Worm (Caenorhabditis elegans) whole organism, L2 larva: ENCODE results near the gene sqst-4.
A peak's percentile ranks its signal among the peaks of the same experiment; 100 is the strongest.
"Not testable (repeated sequence)": the region's sequence is repeated elsewhere in the genome, so short reads cannot be mapped to it uniquely, and the experiment has no call there.

ENCODE experiments used
- C34F6.9 ChIP-seq: fragments of 150-350 bp; optimal IDR thresholded peaks from 2 replicates; lab custom pipeline; 2014; ENCODE audit warnings: missing biosample characterization, missing genetic modification characterization
- F13H6.1 ChIP-seq: sonication (generic microtip); optimal IDR thresholded peaks from 2 replicates; lab custom pipeline; 2016; ENCODE audit warnings: missing genetic modification characterization, missing compliant biosample characterization
- Y55F3AM.14 ChIP-seq: fragments of 200-800 bp; sonication (Bioruptor generic); optimal IDR thresholded peaks from 2 replicates; lab custom pipeline; 2018; ENCODE audit warnings: mild to moderate bottlenecking, missing genetic modification characterization, missing compliant biosample characterization
- ZK546.5 ChIP-seq: sonication (generic microtip); optimal IDR thresholded peaks from 2 replicates; lab custom pipeline; 2017; ENCODE audit warnings: missing biosample characterization, missing genetic modification characterization
- blmp-1 ChIP-seq: sonication (generic microtip); optimal IDR thresholded peaks from 2 replicates; lab custom pipeline; 2017; ENCODE audit warnings: missing genetic modification characterization, mild to moderate bottlenecking, missing compliant biosample characterization, antibody characterized with exemption, moderate library complexity; ENCODE audit not compliant: insufficient read depth
- ceh-16 ChIP-seq: fragments of 150-350 bp; optimal IDR thresholded peaks from 2 replicates; lab custom pipeline; 2014; ENCODE audit warnings: missing biosample characterization, missing genetic modification characterization
- ceh-82 ChIP-seq: fragments of 150-350 bp; optimal IDR thresholded peaks from 2 replicates; lab custom pipeline; 2014; ENCODE audit warnings: missing biosample characterization, missing genetic modification characterization
- crh-2 ChIP-seq: sonication (generic microtip); optimal IDR thresholded peaks from 2 replicates; lab custom pipeline; 2017; ENCODE audit warnings: missing biosample characterization, missing genetic modification characterization
- elt-1 ChIP-seq: fragments of 150-350 bp; optimal IDR thresholded peaks from 2 replicates; lab custom pipeline; 2014; ENCODE audit warnings: missing biosample characterization, missing genetic modification characterization
- elt-3 ChIP-seq: sonication (generic microtip); optimal IDR thresholded peaks from 2 replicates; lab custom pipeline; 2017; ENCODE audit warnings: missing biosample characterization, missing genetic modification characterization
- fos-1 ChIP-seq: fragments of 150-350 bp; optimal IDR thresholded peaks from 2 replicates; lab custom pipeline; 2014; ENCODE audit warnings: missing biosample characterization, missing genetic modification characterization
- lin-11 ChIP-seq: fragments of 150-350 bp; sonication (generic microtip); optimal IDR thresholded peaks from 2 replicates; lab custom pipeline; 2014; ENCODE audit warnings: missing biosample characterization, missing genetic modification characterization, inconsistent platforms, mixed read lengths
- lin-13 ChIP-seq: fragments of 150-350 bp; optimal IDR thresholded peaks from 2 replicates; lab custom pipeline; 2014; ENCODE audit warnings: missing biosample characterization, missing genetic modification reagents, missing genetic modification characterization
- lin-39 ChIP-seq: fragments of 150-350 bp; optimal IDR thresholded peaks from 2 replicates; lab custom pipeline; 2014; ENCODE audit warnings: missing biosample characterization, missing genetic modification reagents, missing genetic modification characterization
- lsy-2 ChIP-seq, 2 experiments: fragments of 150-350 bp in 1 of 2; sonication (generic microtip) in 1 of 2; optimal IDR thresholded peaks; 2 replicates each; lab custom pipeline; 2014 to 2017; ENCODE audit warnings: missing biosample characterization in 2 of 2, missing genetic modification characterization in 2 of 2
- mab-5 ChIP-seq: fragments of 150-350 bp; optimal IDR thresholded peaks from 2 replicates; lab custom pipeline; 2014; ENCODE audit warnings: missing biosample characterization, missing genetic modification characterization
- mbf-1 ChIP-seq: sonication (generic microtip); optimal IDR thresholded peaks from 2 replicates; lab custom pipeline; 2017; ENCODE audit warnings: missing biosample characterization, missing genetic modification characterization
- mdl-1 ChIP-seq, 2 experiments: fragments of 150-350 bp in 1 of 2; sonication (generic microtip) in 1 of 2; optimal IDR thresholded peaks; 2 replicates each; lab custom pipeline; 2017; ENCODE audit warnings: missing biosample characterization in 2 of 2, missing genetic modification characterization in 2 of 2
- nhr-10 ChIP-seq: sonication (generic microtip); optimal IDR thresholded peaks from 2 replicates; lab custom pipeline; 2017; ENCODE audit warnings: missing biosample characterization, missing genetic modification characterization
- nhr-11 ChIP-seq: fragments of 150-350 bp; optimal IDR thresholded peaks from 2 replicates; lab custom pipeline; 2014; ENCODE audit warnings: missing biosample characterization, missing genetic modification characterization
- nhr-12 ChIP-seq: fragments of 150-350 bp; optimal IDR thresholded peaks from 2 replicates; lab custom pipeline; 2014; ENCODE audit warnings: missing biosample characterization, missing genetic modification characterization
- nhr-237 ChIP-seq: fragments of 150-350 bp; optimal IDR thresholded peaks from 2 replicates; lab custom pipeline; 2014; ENCODE audit warnings: missing biosample characterization, missing genetic modification characterization
- nhr-25 ChIP-seq: fragments of 150-350 bp; sonication (generic microtip); optimal IDR thresholded peaks from 3 replicates; lab custom pipeline; 2014; ENCODE audit warnings: missing biosample characterization, missing genetic modification characterization
- nhr-6 ChIP-seq: fragments of 150-350 bp; optimal IDR thresholded peaks from 2 replicates; lab custom pipeline; 2014; ENCODE audit warnings: missing biosample characterization, missing genetic modification characterization
- nhr-77 ChIP-seq: fragments of 150-350 bp; optimal IDR thresholded peaks from 2 replicates; lab custom pipeline; 2014; ENCODE audit warnings: missing biosample characterization, missing genetic modification characterization
- skn-1 ChIP-seq: sonication (generic microtip); optimal IDR thresholded peaks from 2 replicates; lab custom pipeline; 2017; ENCODE audit warnings: missing biosample characterization, missing genetic modification characterization
- sma-9 ChIP-seq, 2 experiments: fragments of 150-350 bp in 1 of 2; sonication (generic microtip) in 1 of 2; optimal IDR thresholded peaks; 2 replicates each; lab custom pipeline; 2014 to 2016; ENCODE audit warnings: missing genetic modification characterization in 2 of 2, mild to moderate bottlenecking in 1 of 2, missing biosample characterization in 1 of 2, missing compliant biosample characterization in 1 of 2, missing genetic modification reagents in 1 of 2, moderate library complexity in 1 of 2
- snpc-4 ChIP-seq: fragments of 150-350 bp; optimal IDR thresholded peaks from 2 replicates; lab custom pipeline; 2014; ENCODE audit warnings: missing biosample characterization, missing genetic modification characterization
- unc-39 ChIP-seq: fragments of 150-350 bp; optimal IDR thresholded peaks from 2 replicates; lab custom pipeline; 2014; ENCODE audit warnings: missing biosample characterization, missing genetic modification characterization
- unc-62 ChIP-seq: fragments of 150-350 bp; optimal IDR thresholded peaks from 2 replicates; lab custom pipeline; 2014; ENCODE audit warnings: missing biosample characterization, missing genetic modification reagents, missing genetic modification characterization
- ztf-1 ChIP-seq: fragments of 200-800 bp; sonication (Bioruptor generic); conservative IDR thresholded peaks from 2 replicates; pipeline ENCODE4 v1.3.6; 2022; ENCODE audit warnings: missing genetic modification characterization, missing compliant biosample characterization
- ztf-4 ChIP-seq: fragments of 150-350 bp; optimal IDR thresholded peaks from 2 replicates; lab custom pipeline; 2014; ENCODE audit warnings: missing biosample characterization, missing genetic modification characterization

Gene sqst-4

DNA sequence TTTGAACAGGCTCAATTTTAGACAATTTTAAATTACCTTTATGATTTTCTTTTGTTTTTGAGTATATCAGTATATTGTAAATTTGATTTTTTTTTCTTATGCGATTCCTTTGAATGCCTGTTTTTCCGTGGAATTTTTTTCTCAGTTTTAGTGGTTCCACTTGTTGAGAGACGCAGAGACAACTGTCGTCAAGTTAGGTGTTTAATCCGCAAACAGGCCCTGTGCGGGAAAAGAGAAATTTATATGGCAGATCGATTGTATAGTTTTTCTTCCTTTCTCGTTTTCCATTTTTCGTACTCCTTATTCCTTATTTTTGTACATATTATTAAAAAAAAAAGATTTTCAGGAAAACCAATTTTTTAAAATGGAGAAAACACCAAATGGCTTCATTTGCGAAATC lies 10.7 kb downstream of the sqst-4 start, which contains the start of gene F36D3.1 (continued):
- no peak for TF ChIP-seq sma-9 (GFP tag; optimal IDR thresholded peaks at IDR 0.05; lab: Kevin White, UChicago)
- TF ChIP-seq sma-9 (tag; optimal IDR thresholded peaks at IDR 0.05; lab: Kevin White, UChicago): no peak
- no peak for TF ChIP-seq skn-1

DNA sequence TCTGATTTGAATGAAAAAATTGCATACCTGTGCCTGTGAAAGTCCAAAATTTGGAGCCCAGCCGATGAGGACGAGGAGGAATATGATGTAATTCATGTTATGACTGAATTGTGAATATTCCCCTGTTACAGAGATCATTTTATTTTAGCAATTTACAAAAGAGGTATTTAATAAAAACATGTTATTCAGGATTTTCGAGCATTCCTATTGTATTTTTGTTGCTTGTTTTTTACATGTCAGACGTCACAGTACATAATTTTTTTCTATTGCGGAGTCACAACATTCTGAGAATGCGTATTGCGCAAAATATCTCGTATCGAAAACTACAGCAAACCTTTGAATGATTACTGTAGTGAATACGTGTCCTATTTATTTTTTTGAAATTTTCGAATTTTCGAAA lies 14.9 kb downstream of the sqst-4 start, which contains the start of gene F36D3.14:
Gene F36D3.14, minus strand, starts transcription at position 101 of the 400 bp plus-strand sequence.
- TF ChIP-seq ztf-4 (tag; lab: Kevin White, UChicago) (no peak), mdl-1 (tag; optimal IDR thresholded peaks at IDR 0.05; lab: Kevin White, UChicago) (no peak), nhr-237 (tag; lab: Kevin White, UChicago) (no peak), lsy-2 (tag; optimal IDR thresholded peaks at IDR 0.05; lab: Kevin White, UChicago) (no peak), unc-62 (GFP tag; lab: Kevin White, UChicago) (no peak), ceh-16 (tag; lab: Kevin White, UChicago) (no peak), C34F6.9 (no peak)

DNA sequence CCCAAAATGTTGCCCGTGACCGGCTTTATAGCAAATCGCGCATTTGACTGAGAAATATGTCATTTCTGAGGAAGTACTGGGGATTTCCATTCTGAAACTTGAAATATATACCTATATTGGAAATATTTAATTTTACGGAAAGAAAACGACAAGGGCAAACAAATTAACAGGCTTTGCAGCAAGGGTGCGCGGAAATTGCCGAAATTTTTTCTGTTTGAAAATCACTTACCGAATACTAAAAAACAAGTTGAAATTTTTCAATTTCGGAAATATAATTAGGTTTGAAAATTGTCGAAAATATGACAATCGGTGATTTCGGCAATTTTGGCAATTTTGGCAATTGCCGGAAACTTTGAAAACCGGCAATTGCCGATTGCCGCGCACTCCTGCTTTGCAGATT lies 17.6 kb downstream of the sqst-4 start, which contains the start of gene nhr-54:
Gene nhr-54, minus strand, starts transcription at position 101 of the 400 bp plus-strand sequence.
- TF ChIP-seq nhr-25 (tag; lab: Kevin White, UChicago) (no peak), mbf-1 (no peak), Y55F3AM.14 (GFP tag; lab: Kevin White, UChicago) (no peak)

DNA sequence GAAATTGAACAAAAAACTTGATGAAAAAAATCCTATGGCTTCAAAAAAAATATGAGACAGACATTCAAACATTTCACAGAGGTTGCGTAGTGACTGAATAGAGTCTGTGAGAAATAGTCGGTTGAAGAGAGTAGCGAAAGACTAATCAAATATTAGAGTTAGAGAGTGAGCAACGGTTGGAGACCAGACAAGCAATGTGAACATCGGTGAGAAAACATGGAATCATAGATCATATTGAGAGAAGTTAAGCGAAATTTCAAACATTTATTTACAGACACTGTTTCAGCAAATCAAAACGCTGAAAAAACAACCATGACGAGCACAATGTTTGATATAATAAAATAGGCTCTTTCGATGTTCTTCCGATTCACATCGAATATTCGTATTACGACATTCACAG lies 18.4 kb downstream of the sqst-4 start:
- peak; percentile 25 for TF ChIP-seq sma-9 (GFP tag; optimal IDR thresholded peaks at IDR 0.05; lab: Kevin White, UChicago)
- TF ChIP-seq sma-9 (tag; optimal IDR thresholded peaks at IDR 0.05; lab: Kevin White, UChicago): no peak
- TF ChIP-seq ceh-82 (tag; lab: Kevin White, UChicago): no peak
- TF ChIP-seq Y55F3AM.14 (GFP tag; lab: Kevin White, UChicago): no peak
- no peak for TF ChIP-seq nhr-12 (tag; lab: Kevin White, UChicago)

DNA sequence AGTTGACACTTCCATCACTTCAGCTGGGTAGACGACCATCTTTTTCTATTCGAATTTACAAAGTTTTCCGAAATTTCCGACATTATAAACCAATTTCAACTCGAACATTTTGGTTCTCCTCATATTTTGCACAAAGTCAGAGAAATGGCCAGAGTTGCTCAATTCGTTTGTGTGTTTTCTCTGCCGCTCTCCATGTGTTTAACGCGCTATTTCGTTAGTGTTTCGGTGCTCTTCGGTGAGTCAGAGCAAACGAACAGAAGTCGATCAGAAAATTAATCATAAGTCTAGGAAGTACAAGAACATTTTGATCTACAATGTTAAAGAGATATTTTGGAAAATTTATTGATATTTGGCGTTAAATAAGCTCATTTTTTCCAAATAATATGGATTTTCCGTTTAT lies 20.4 kb downstream of the sqst-4 start, which contains the start of gene srr-3:
Gene srr-3, minus strand, starts transcription at position 101 of the 400 bp plus-strand sequence.
- TF ChIP-seq blmp-1 (tag; lab: Kevin White, UChicago) (no peak), fos-1 (tag; lab: Kevin White, UChicago) (peak; percentile 25)
- TF ChIP-seq, all 48 proteins: peak for 1

DNA sequence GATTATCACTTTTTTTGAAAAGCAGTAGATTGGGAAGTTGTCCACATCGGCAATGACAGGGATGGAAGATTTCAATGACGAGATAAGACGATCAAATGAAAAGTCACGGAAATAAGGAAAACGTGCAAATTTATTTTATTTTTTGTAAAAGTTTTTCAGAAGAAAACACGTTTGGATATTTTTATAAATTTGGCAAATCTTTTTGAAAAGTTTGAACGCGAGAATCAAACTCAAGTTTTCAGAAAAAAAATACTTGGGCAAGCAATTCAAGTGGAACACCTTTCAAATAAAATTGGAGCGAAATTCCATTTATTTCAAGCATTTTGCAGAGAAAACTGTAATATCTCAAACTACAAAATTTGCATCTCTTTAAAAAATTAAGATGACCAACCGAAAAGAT lies 26.9 kb downstream of the sqst-4 start, which contains the start of gene F36D3.5:
Gene F36D3.5, minus strand, starts transcription at position 101 of the 400 bp plus-strand sequence.
- TF ChIP-seq nhr-77 (tag; lab: Kevin White, UChicago); lin-11 (tag; lab: Kevin White, UChicago); ztf-1: not testable (repeated sequence)

DNA sequence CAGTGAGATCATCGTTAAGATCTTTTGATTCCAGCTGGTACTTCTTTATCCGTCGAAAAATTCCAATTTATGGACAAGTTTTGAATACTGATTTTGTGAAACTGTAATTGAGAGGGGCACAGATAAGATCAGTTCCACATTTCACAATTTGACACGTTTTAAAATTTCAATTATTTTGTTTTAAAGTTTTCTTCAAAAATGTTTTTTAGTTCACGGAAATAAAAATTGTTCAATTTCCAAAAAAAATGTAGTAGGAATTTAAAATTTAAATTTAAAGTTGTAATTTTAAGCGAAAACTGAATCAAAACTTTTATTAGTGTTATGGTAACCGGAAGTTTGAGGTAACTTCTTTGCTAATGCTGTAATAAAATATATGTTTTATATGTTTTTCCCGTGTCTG lies 29.3 kb downstream of the sqst-4 start, which contains the start of gene F36D3.4:
Gene F36D3.4, minus strand, starts transcription at position 101 of the 400 bp plus-strand sequence.
- TF ChIP-seq F13H6.1: no peak
- no peak for TF ChIP-seq lin-11 (tag; lab: Kevin White, UChicago)
- no peak for TF ChIP-seq ztf-4 (tag; lab: Kevin White, UChicago)
- TF ChIP-seq mbf-1: no peak
- TF ChIP-seq elt-3: no peak
- no peak for TF ChIP-seq lin-13 (GFP tag; lab: Kevin White, UChicago)
- TF ChIP-seq nhr-11 (tag; lab: Kevin White, UChicago): no peak
- TF ChIP-seq sma-9 (GFP tag; optimal IDR thresholded peaks at IDR 0.05; lab: Kevin White, UChicago): no peak
- TF ChIP-seq sma-9 (tag; optimal IDR thresholded peaks at IDR 0.05; lab: Kevin White, UChicago): no peak
- TF ChIP-seq lin-39 (tag; lab: Kevin White, UChicago): no peak
- TF ChIP-seq ztf-1: no peak
- no peak for TF ChIP-seq skn-1
- no peak for TF ChIP-seq unc-39 (tag; lab: Kevin White, UChicago)
- no peak for TF ChIP-seq nhr-10
- no peak for TF ChIP-seq blmp-1 (tag; lab: Kevin White, UChicago)
- no peak for TF ChIP-seq ZK546.5 (tag; lab: Kevin White, UChicago)
- no peak for TF ChIP-seq snpc-4 (tag; lab: Kevin White, UChicago)
- no peak for TF ChIP-seq elt-1 (tag; lab: Kevin White, UChicago)
- TF ChIP-seq crh-2: no peak
- no peak for TF ChIP-seq mab-5
- TF ChIP-seq nhr-6 (tag; lab: Kevin White, UChicago): no peak
